In genomic region chr3R:5393742-5394391, dm6 we compare ENCODE assay signal across 1 fruit fly cellular context.
TF ChIP-seq lines count a peak whose summit lies in the region.

Gene CG1172, plus strand, starts transcription at chr3R:5393922.

TF ChIP-seq in whole organism, embryonic, 481 proteins besides CTCF, POLR2A, EP300 and RAD21 (continued from another document):
- TF ChIP-seq CG15073 (GFP tag; optimal IDR thresholded peaks at IDR 0.05; lab: Kevin White, UChicago) (no peak), nerfin-2 (GFP tag; IDR thresholded peaks at IDR 0.05; lab: Robert Waterston, UW; ENCODE audit: partially characterized antibody) (peak; percentile 14; the same call in 1 of the 2 replicates), lmd (GFP tag; IDR thresholded peaks at IDR 0.05; lab: Robert Waterston, UW) (no peak), ken (GFP tag; IDR thresholded peaks at IDR 0.05; lab: Robert Waterston, UW) (no peak), D19B (GFP tag; optimal IDR thresholded peaks at IDR 0.05; lab: Kevin White, UChicago) (no peak), nau (GFP tag; optimal IDR thresholded peaks at IDR 0.05; lab: Kevin White, UChicago) (no peak), Nf-YC (tag; optimal IDR thresholded peaks at IDR 0.05; lab: Kevin White, UChicago) (no peak), Sry-δ (GFP tag; optimal IDR thresholded peaks at IDR 0.05; lab: Kevin White, UChicago) (peak; percentile 70), rib (GFP tag; IDR thresholded peaks at IDR 0.05; lab: Robert Waterston, UW) (no peak), Ravus (GFP tag; IDR thresholded peaks at IDR 0.05; lab: Robert Waterston, UW) (no peak), CrebB (tag; optimal IDR thresholded peaks at IDR 0.05; lab: Kevin White, UChicago) (peak; percentile 21)
